Fruit fly (Drosophila melanogaster) whole organism, larva: ENCODE results near the gene CG9483.

Experiments used
- noc ChIP-seq: fragments of 200-800 bp; sonication (Bioruptor generic); optimal IDR thresholded peaks from 3 replicates; lab custom pipeline; 2019; ENCODE audit warnings: missing biosample characterization, mild to moderate bottlenecking, missing genetic modification characterization, moderate library complexity

CG9483 gene

dm6 chr2L:8888720-8889119 is 22.2 kb downstream of the CG9483 start:
- no peak for TF ChIP-seq noc (tag; lab: Kevin White, UChicago)

dm6 chr2L:8891140-8891539 is 24.6 kb downstream of the CG9483 start, which contains the start of gene CG42713:
Gene CG42713, plus strand, starts transcription at chr2L:8891440.
- no peak for TF ChIP-seq noc (tag; lab: Kevin White, UChicago)

- no peak for TF ChIP-seq noc (tag; lab: Kevin White, UChicago)
Observed at dm6 chr2L:8894224-8894623, 27.7 kb downstream of the CG9483 start.

DNA sequence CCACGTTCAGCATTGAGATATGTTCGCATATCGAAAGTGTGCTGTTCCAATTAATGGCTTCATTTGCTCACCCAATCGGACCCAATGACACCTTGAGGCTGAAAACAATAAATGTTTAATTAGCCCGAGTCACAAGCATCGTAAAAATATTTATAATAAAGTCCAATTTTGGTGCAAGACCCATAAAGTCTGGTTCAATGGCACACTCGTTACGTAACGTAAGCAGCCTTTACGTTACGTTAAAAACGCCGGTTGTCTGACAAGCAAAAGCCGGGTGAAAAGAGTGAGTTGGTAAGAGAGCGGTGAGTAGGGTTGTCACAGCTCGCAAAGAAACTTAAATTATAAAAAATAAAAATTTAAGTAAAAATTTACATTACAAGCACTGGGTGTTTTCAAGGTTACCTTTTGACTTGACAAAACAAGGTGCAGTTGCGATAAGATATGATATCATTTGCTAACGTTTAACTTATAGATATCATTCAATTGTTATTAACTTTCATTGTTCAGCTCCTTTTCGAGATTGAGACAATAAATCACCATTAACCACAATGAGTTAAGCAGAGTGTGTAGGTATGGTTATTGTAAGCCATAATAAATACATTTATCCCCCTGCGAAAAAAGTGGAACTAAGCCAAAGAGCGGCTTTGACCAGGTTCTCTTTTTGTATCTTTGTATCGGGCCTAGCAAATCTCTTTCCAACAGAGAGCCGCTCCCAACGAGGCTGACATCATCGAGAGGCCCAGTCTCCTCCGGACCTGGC is 31.6 kb downstream of the CG9483 start:
- TF ChIP-seq noc (tag; lab: Kevin White, UChicago) = peak; percentile 60

DNA sequence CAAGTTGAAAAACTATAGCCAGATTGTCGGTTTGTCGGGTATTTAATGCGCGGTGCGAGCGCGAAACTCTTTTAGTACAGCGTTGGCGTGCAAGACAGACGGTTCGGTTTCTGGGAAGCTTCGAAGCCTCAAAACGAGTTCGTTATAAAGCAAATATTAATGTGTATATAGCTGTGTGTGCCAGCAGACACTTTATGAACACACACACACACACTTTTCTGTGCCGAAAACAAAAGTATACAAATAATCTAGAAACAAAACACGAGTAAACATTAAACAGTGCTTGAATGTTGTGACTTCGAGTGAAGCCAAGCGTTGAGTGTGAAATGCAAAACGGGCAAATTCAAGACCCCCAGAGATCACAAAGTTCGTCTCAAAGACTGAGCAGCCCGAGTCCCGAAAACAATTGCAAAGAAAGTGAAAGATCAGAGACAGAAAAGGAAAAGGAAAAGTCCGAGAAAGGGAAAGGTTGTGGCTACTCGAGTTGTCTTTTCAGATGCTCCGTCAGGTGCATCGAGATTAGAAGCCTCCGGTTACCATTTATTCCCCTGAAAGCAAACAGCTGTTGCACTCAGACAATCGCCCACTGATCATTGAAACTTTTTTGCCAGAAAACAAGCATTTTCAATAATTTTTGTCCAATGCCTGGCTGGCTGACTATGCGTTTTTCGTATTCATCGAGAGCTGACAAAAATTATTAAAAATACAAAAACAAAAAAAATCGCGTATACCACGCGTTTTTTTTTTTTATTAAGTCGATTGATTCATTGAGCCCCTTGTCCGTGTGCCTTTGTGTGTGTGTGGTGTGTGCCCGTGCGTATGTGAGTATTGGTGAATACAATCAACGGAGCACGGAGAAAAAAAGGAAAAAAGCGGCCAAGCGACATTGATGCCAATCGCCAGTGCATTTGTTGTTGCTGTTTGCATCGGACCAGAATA is 32.4 kb downstream of the CG9483 start, which contains the start of gene CG34398:
Gene CG34398 (plus strand): TSS at position 73 of the 939 bp plus-strand sequence.
- TF ChIP-seq noc (tag; lab: Kevin White, UChicago) = no peak

DNA sequence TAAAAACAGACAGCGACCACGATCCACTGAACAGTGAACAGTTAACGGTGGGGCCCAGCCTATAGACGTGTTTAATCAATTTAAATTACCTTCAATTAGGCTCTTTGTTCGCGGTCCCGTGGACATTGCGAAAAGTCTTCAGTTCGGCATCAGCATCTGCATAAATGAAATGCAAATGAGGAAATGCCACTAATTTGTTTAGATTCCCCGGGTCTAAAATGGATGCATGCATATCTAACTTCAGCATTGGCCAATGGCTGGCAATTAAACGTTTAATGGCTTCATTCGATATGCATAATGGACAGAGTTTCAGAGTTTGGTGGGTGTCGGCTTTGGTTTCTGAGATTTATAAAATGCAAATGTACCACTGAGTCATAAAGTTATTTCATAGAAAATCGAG is 35.3 kb downstream of the CG9483 start:
- TF ChIP-seq noc (tag; lab: Kevin White, UChicago) = no peak

DNA sequence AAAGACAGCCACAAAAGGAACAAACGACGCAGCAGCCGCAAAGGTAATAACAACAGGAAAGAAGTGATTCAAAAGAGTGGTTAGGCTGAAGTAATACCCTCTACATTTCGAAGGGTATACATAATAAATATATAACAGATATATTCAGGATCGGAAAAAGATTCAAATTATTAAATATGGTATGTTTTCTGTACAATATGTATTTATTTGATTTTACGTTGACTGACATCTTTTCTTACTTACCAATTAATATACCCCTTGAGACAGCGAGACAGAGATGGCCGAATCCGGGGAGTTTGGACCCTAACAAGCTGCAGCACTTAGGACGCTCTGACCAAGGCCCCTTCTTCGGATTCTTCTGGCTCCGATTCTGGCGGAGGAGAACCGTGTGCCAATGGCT is 39.7 kb downstream of the CG9483 start:
- TF ChIP-seq noc (tag; lab: Kevin White, UChicago) = no peak

DNA sequence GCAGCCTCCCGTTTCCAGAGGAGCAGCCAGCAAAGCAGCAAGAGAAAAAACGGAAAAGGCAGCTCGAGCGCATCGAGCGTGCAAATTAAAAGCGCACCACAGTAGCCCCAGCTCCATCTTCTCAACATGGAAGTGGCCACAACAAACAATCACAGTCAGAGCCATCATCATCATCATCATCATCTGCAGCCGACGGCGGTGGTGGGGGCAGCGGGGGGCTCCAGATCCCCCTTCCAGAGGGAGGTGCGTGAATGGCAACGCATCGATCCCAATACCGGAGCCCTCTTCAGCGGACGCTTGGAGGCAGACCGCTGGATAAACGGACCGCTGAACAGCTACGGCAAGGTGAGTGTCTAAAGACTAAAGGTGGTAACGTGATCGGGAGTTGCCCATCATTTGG is 49.1 kb downstream of the CG9483 start:
- no peak for TF ChIP-seq noc (tag; lab: Kevin White, UChicago)
